Fruit fly (Drosophila melanogaster): ENCODE measurements around the gene CG31528.

DNA sequence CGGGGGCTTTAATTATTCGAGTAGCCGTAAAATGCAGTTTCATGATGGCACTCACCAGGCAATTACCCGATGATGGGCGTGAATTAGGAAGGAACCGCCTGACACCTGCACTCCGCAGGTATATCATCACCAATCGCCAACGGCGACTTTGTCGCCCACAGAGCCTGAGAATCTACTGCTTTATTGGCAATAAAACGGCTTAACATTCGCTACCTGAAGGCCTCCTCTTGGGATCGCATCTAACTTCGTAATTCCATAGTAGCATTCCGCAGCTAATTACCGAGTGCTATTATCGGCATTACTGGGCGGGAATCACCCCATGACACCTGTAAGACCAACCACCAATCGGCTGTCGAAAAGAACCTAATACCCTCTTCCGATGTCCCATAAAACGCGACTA is 42.0 kb downstream of the CG31528 start:
- TF ChIP-seq insv (optimal IDR thresholded peaks at IDR 0.05) = no peak
- no peak for TF ChIP-seq Sin3A (optimal IDR thresholded peaks at IDR 0.05)
- TF ChIP-seq psq (optimal IDR thresholded peaks at IDR 0.05) = no peak
- TF ChIP-seq h (optimal IDR thresholded peaks at IDR 0.05) = no peak
- no peak for TF ChIP-seq ttk (optimal IDR thresholded peaks at IDR 0.05)
- TF ChIP-seq Myc (optimal IDR thresholded peaks at IDR 0.05) = no peak

All from Kc167 (cell line).